Worm (Caenorhabditis elegans) whole organism, early embryonic: ENCODE data around the gene emb-5.

Experiments
- B0310.2 ChIP-seq: sonication (generic microtip); optimal IDR thresholded peaks from 2 replicates; lab custom pipeline; 2016; ENCODE audit warnings: mild to moderate bottlenecking, missing genetic modification characterization, missing compliant biosample characterization
- F13C5.2 ChIP-seq: sonication (generic microtip); optimal IDR thresholded peaks from 2 replicates; lab custom pipeline; 2017; ENCODE audit warnings: mild to moderate bottlenecking, missing genetic modification characterization, inconsistent platforms, missing compliant biosample characterization
- aly-1 ChIP-seq: sonication (generic microtip); optimal IDR thresholded peaks from 2 replicates; lab custom pipeline; 2016; ENCODE audit warnings: missing genetic modification characterization, missing compliant biosample characterization
- ama-1 ChIP-seq: fragments of 150-350 bp; optimal IDR thresholded peaks from 2 replicates; lab custom pipeline; 2014
- ceh-13 ChIP-seq: fragments of 200-800 bp; sonication (Bioruptor generic); optimal IDR thresholded peaks from 2 replicates; lab custom pipeline; 2018; ENCODE audit warnings: mild to moderate bottlenecking, missing genetic modification characterization, missing compliant biosample characterization
- ceh-36 ChIP-seq: sonication (generic microtip); optimal IDR thresholded peaks from 2 replicates; lab custom pipeline; 2016; ENCODE audit warnings: missing genetic modification characterization, inconsistent platforms, missing compliant biosample characterization
- ets-7 ChIP-seq: sonication (generic microtip); optimal IDR thresholded peaks from 2 replicates; lab custom pipeline; 2016; ENCODE audit warnings: missing genotype, missing genetic modification characterization, missing compliant biosample characterization
- flt-1 ChIP-seq: fragments of 200-800 bp; sonication (Bioruptor generic); IDR thresholded peaks from 2 replicates; pipeline ENCODE4 v1.3.6; 2022; ENCODE audit warnings: missing genetic modification characterization, missing compliant biosample characterization
- hmbx-1 ChIP-seq: sonication (generic microtip); optimal IDR thresholded peaks from 2 replicates; lab custom pipeline; 2016; ENCODE audit warnings: mild to moderate bottlenecking, missing genetic modification characterization, missing compliant biosample characterization
- hmg-4 ChIP-seq: fragments of 200-800 bp; sonication (Bioruptor generic); optimal IDR thresholded peaks from 2 replicates; lab custom pipeline; 2018; ENCODE audit warnings: mild to moderate bottlenecking, missing genetic modification characterization, missing compliant biosample characterization
- hnd-1 ChIP-seq: sonication (generic microtip); optimal IDR thresholded peaks from 2 replicates; lab custom pipeline; 2016; ENCODE audit warnings: missing genetic modification characterization, missing compliant biosample characterization
- pes-1 ChIP-seq: fragments of 200-800 bp; sonication (Bioruptor generic); IDR thresholded peaks from 2 replicates; pipeline ENCODE4 v1.3.6; 2022; ENCODE audit warnings: missing genetic modification reagents, missing genetic modification characterization, missing compliant biosample characterization
- scrt-1 ChIP-seq: fragments of 200-800 bp; sonication (Bioruptor generic); IDR thresholded peaks from 2 replicates; pipeline ENCODE4 v1.3.6; 2022; ENCODE audit warnings: missing genetic modification characterization, missing compliant biosample characterization
- sea-1 ChIP-seq: fragments of 200-800 bp; sonication (Bioruptor generic); conservative IDR thresholded peaks from 2 replicates; pipeline ENCODE4 v1.3.6; 2022; ENCODE audit warnings: missing genetic modification characterization, missing compliant biosample characterization
- tbx-11 ChIP-seq: fragments of 200-800 bp; sonication (Bioruptor generic); IDR thresholded peaks from 2 replicates; pipeline ENCODE4 v1.3.6; 2022; ENCODE audit warnings: missing genetic modification characterization, missing compliant biosample characterization
- tbx-37 ChIP-seq: fragments of 200-800 bp; sonication (Bioruptor generic); conservative IDR thresholded peaks from 2 replicates; pipeline ENCODE4 v1.3.6; 2022; ENCODE audit warnings: missing genetic modification reagents, missing genetic modification characterization, missing compliant biosample characterization
- tra-4 ChIP-seq: sonication (generic microtip); optimal IDR thresholded peaks from 2 replicates; lab custom pipeline; 2017; ENCODE audit warnings: missing genetic modification characterization, missing compliant biosample characterization

Gene emb-5

ce11 chrIII:4677466-4677865 is 43.0 kb downstream of the emb-5 start, which contains the start of gene srg-10:
TSS of gene srg-10 (plus strand) at chrIII:4677766.
- TF ChIP-seq hnd-1 (tag; lab: Kevin White, UChicago): no peak
- no peak for TF ChIP-seq pes-1
- TF ChIP-seq flt-1: no peak
- no peak for TF ChIP-seq tbx-11
- no peak for TF ChIP-seq F13C5.2 (tag; lab: Kevin White, UChicago)
- no peak for TF ChIP-seq sea-1 (GFP tag; lab: Robert Waterston, UW)
- TF ChIP-seq tbx-37 (GFP tag; lab: Robert Waterston, UW): no peak
- no peak for TF ChIP-seq hmbx-1 (tag; lab: Kevin White, UChicago)
- TF ChIP-seq ama-1 (lab: Kevin White, UChicago): no peak
- no peak for TF ChIP-seq ets-7 (tag; lab: Kevin White, UChicago)
- no peak for TF ChIP-seq hmg-4
- TF ChIP-seq scrt-1 (GFP tag; lab: Robert Waterston, UW): no peak
- no peak for TF ChIP-seq tra-4 (tag; lab: Kevin White, UChicago)

- TF ChIP-seq ceh-36 (tag; lab: Kevin White, UChicago): no peak
- TF ChIP-seq B0310.2: no peak
- no peak for TF ChIP-seq aly-1
- no peak for TF ChIP-seq hmg-4
- TF ChIP-seq tbx-11: no peak
- no peak for TF ChIP-seq tbx-37 (GFP tag; lab: Robert Waterston, UW)
- no peak for TF ChIP-seq sea-1 (GFP tag; lab: Robert Waterston, UW)
- TF ChIP-seq tra-4 (tag; lab: Kevin White, UChicago): no peak
- no peak for TF ChIP-seq pes-1
- TF ChIP-seq flt-1: no peak
- no peak for TF ChIP-seq F13C5.2 (tag; lab: Kevin White, UChicago)
- no peak for TF ChIP-seq hmbx-1 (tag; lab: Kevin White, UChicago)
- no peak for TF ChIP-seq ceh-13 (GFP tag; lab: Kevin White, UChicago)
- no peak for TF ChIP-seq ama-1 (lab: Kevin White, UChicago)
- TF ChIP-seq hnd-1 (tag; lab: Kevin White, UChicago): no peak
- TF ChIP-seq scrt-1 (GFP tag; lab: Robert Waterston, UW): no peak
- TF ChIP-seq ets-7 (tag; lab: Kevin White, UChicago): no peak
These were observed 48.5 kb downstream of the emb-5 start, which contains the start of gene srg-13 for ce11 chrIII:4671949-4672348. TSS of gene srg-13 (plus strand) at chrIII:4672249.

- TF ChIP-seq scrt-1 (GFP tag; lab: Robert Waterston, UW) (no peak), ets-7 (tag; lab: Kevin White, UChicago) (no peak), flt-1 (no peak), tra-4 (tag; lab: Kevin White, UChicago) (no peak), tbx-37 (GFP tag; lab: Robert Waterston, UW) (no peak), ama-1 (lab: Kevin White, UChicago) (no peak), F13C5.2 (tag; lab: Kevin White, UChicago) (no peak), ceh-13 (GFP tag; lab: Kevin White, UChicago) (no peak), sea-1 (GFP tag; lab: Robert Waterston, UW) (no peak), hnd-1 (tag; lab: Kevin White, UChicago) (no peak), pes-1 (no peak), B0310.2 (no peak), ceh-36 (tag; lab: Kevin White, UChicago) (no peak), hmg-4 (no peak), aly-1 (no peak), hmbx-1 (tag; lab: Kevin White, UChicago) (no peak), tbx-11 (no peak)
These were observed 49.0 kb downstream of the emb-5 start, which contains the start of gene T23F11.11 for ce11 chrIII:4671491-4671890. TSS of gene T23F11.11 (minus strand) at chrIII:4671591.

- TF ChIP-seq F13C5.2 (tag; lab: Kevin White, UChicago): no peak
- no peak for TF ChIP-seq B0310.2
- TF ChIP-seq ceh-36 (tag; lab: Kevin White, UChicago): no peak
- TF ChIP-seq hmbx-1 (tag; lab: Kevin White, UChicago): no peak
- TF ChIP-seq pes-1: no peak
- TF ChIP-seq sea-1 (GFP tag; lab: Robert Waterston, UW): no peak
- no peak for TF ChIP-seq ama-1 (lab: Kevin White, UChicago)
- no peak for TF ChIP-seq ceh-13 (GFP tag; lab: Kevin White, UChicago)
- no peak for TF ChIP-seq ets-7 (tag; lab: Kevin White, UChicago)
- TF ChIP-seq scrt-1 (GFP tag; lab: Robert Waterston, UW): no peak
- no peak for TF ChIP-seq hmg-4
- no peak for TF ChIP-seq tra-4 (tag; lab: Kevin White, UChicago)
- TF ChIP-seq flt-1: no peak
- TF ChIP-seq tbx-37 (GFP tag; lab: Robert Waterston, UW): no peak
- TF ChIP-seq hnd-1 (tag; lab: Kevin White, UChicago): no peak
- no peak for TF ChIP-seq tbx-11
These were observed 52.4 kb downstream of the emb-5 start for ce11 chrIII:4668073-4668472.

- no peak for TF ChIP-seq tbx-37 (GFP tag; lab: Robert Waterston, UW)
- TF ChIP-seq ets-7 (tag; lab: Kevin White, UChicago): no peak
- TF ChIP-seq ceh-13 (GFP tag; lab: Kevin White, UChicago): no peak
- 0 out of 2 replicates have a peak, but pooled peaks have one; percentile 23 for TF ChIP-seq sea-1 (GFP tag; lab: Robert Waterston, UW)
- TF ChIP-seq scrt-1 (GFP tag; lab: Robert Waterston, UW): no peak
- TF ChIP-seq F13C5.2 (tag; lab: Kevin White, UChicago): peak; percentile 83
- TF ChIP-seq ceh-36 (tag; lab: Kevin White, UChicago): peak; percentile 7
- no peak for TF ChIP-seq B0310.2
- TF ChIP-seq hnd-1 (tag; lab: Kevin White, UChicago): no peak
- no peak for TF ChIP-seq hmbx-1 (tag; lab: Kevin White, UChicago)
- no peak for TF ChIP-seq tra-4 (tag; lab: Kevin White, UChicago)
- no peak for TF ChIP-seq tbx-11
- peak; percentile 87 for TF ChIP-seq hmg-4
- no peak for TF ChIP-seq flt-1
- no peak for TF ChIP-seq pes-1
- peak; percentile 67 for TF ChIP-seq aly-1
- TF ChIP-seq ama-1 (lab: Kevin White, UChicago): no peak
These were observed 53.6 kb downstream of the emb-5 start for ce11 chrIII:4666753-4667400.
